Fruit fly (Drosophila melanogaster): ENCODE results near the gene Flad2.

Flad2 gene

dm6 chr2L:13387255-13387654, 25.1 kb upstream of the Flad2 start, which contains the start of the genes Ing5 and CG7099 (continued):
- TF ChIP-seq schlank (tag; optimal IDR thresholded peaks at IDR 0.05): peak; percentile 80
- peak; percentile 94 for TF ChIP-seq peb (GFP tag; IDR thresholded peaks at IDR 0.05)
- peak; percentile 65 for TF ChIP-seq CG1603 (tag; optimal IDR thresholded peaks at IDR 0.05)
- TF ChIP-seq CG18011 (GFP tag; optimal IDR thresholded peaks at IDR 0.05): peak; percentile 87
- TF ChIP-seq sens-2 (GFP tag; IDR thresholded peaks at IDR 0.05): peak; percentile 92
- peak; percentile 94 for TF ChIP-seq Hmr (GFP tag; optimal IDR thresholded peaks at IDR 0.05)
- TF ChIP-seq CG4360 (GFP tag; IDR thresholded peaks at IDR 0.05): peak; percentile 79
- TF ChIP-seq CG1529 (GFP tag; optimal IDR thresholded peaks at IDR 0.05): peak; percentile 91
- TF ChIP-seq Ptx1 (GFP tag; IDR thresholded peaks at IDR 0.05): peak; percentile 98
- peak; percentile 97 for TF ChIP-seq CG13775 (GFP tag; optimal IDR thresholded peaks at IDR 0.05)
- peak; percentile 84 for TF ChIP-seq org-1 (GFP tag; optimal IDR thresholded peaks at IDR 0.05)
- TF ChIP-seq HLH4C (GFP tag; IDR thresholded peaks at IDR 0.05; ENCODE audit: partially characterized antibody): peak; percentile 71
- peak; percentile 90 for TF ChIP-seq ro (GFP tag; IDR thresholded peaks at IDR 0.05)
- TF ChIP-seq cato (GFP tag; optimal IDR thresholded peaks at IDR 0.05; ENCODE audit: borderline replicate concordance): peak; percentile 94
- TF ChIP-seq nerfin-1 (tag; optimal IDR thresholded peaks at IDR 0.05): peak; percentile 93
- TF ChIP-seq tll (GFP tag; optimal IDR thresholded peaks at IDR 0.05): peak in 1 of 2 experiments; percentile 43
- peak; percentile 96 for TF ChIP-seq CG12942 (GFP tag; optimal IDR thresholded peaks at IDR 0.05)
- peak; percentile 95 for TF ChIP-seq CG11247 (GFP tag; IDR thresholded peaks at IDR 0.05)
- TF ChIP-seq CG18599 (GFP tag; optimal IDR thresholded peaks at IDR 0.05): peak; percentile 96
- peak; percentile 82 for TF ChIP-seq fu2 (GFP tag; optimal IDR thresholded peaks at IDR 0.05)
- peak; percentile 76 for TF ChIP-seq dimm (GFP tag; IDR thresholded peaks at IDR 0.05)
- peak; percentile 99 for TF ChIP-seq CG9932 (GFP tag; IDR thresholded peaks at IDR 0.05)
- TF ChIP-seq CG10147 (GFP tag; optimal IDR thresholded peaks at IDR 0.05): peak; percentile 93
- peak; percentile 85 for TF ChIP-seq CG12219 (GFP tag; optimal IDR thresholded peaks at IDR 0.05)
- TF ChIP-seq CG31365 (tag; optimal IDR thresholded peaks at IDR 0.05): no peak
- TF ChIP-seq CG17359 (tag; optimal IDR thresholded peaks at IDR 0.05): peak; percentile 96
- TF ChIP-seq Doc2 (GFP tag; IDR thresholded peaks at IDR 0.05): peak; percentile 91
- peak; percentile 94 for TF ChIP-seq Awh (GFP tag; IDR thresholded peaks at IDR 0.05)
- TF ChIP-seq gro (GFP tag; optimal IDR thresholded peaks at IDR 0.05): peak; percentile 91
- TF ChIP-seq CG4328 (GFP tag; optimal IDR thresholded peaks at IDR 0.05): peak; percentile 94
- peak; percentile 97 for TF ChIP-seq ranshi (GFP tag; IDR thresholded peaks at IDR 0.05)
- peak; percentile 93 for TF ChIP-seq Dad (GFP tag; optimal IDR thresholded peaks at IDR 0.05)
- TF ChIP-seq danr (GFP tag; IDR thresholded peaks at IDR 0.05): peak; percentile 90
- peak; percentile 95 for TF ChIP-seq caup (GFP tag; optimal IDR thresholded peaks at IDR 0.05; ENCODE audit: severe bottlenecking)
- peak; percentile 97 for TF ChIP-seq CG4730 (GFP tag; IDR thresholded peaks at IDR 0.05)
- peak; percentile 95 for TF ChIP-seq CG8924 (tag; optimal IDR thresholded peaks at IDR 0.05)
- no peak for TF ChIP-seq abd-A (tag; optimal IDR thresholded peaks at IDR 0.05)
- TF ChIP-seq CG10321 (GFP tag; IDR thresholded peaks at IDR 0.05): peak; percentile 73
- peak; percentile 80 for TF ChIP-seq CG6654 (GFP tag; optimal IDR thresholded peaks at IDR 0.05)
- TF ChIP-seq CG4424 (GFP tag; optimal IDR thresholded peaks at IDR 0.05): peak; percentile 96
- no peak for TF ChIP-seq Trl (optimal IDR thresholded peaks at IDR 0.05)
- TF ChIP-seq Trl (GFP tag; optimal IDR thresholded peaks at IDR 0.05): peak; percentile 91
- TF ChIP-seq CG43689 (GFP tag; IDR thresholded peaks at IDR 0.05): peak; percentile 91
- TF ChIP-seq CG6254 (GFP tag; optimal IDR thresholded peaks at IDR 0.05): peak; percentile 87
- TF ChIP-seq CG10366 (GFP tag; IDR thresholded peaks at IDR 0.05): peak; percentile 97
- peak; percentile 87 for TF ChIP-seq CG16863 (GFP tag; optimal IDR thresholded peaks at IDR 0.05)
- peak; percentile 60 for TF ChIP-seq CTCF (GFP tag; optimal IDR thresholded peaks at IDR 0.05)
- no peak for TF ChIP-seq Tbp (GFP tag; optimal IDR thresholded peaks at IDR 0.05)
- TF ChIP-seq Fer2 (tag; optimal IDR thresholded peaks at IDR 0.05): peak; percentile 95
- peak; percentile 97 for TF ChIP-seq CG14014 (GFP tag; IDR thresholded peaks at IDR 0.05)
- TF ChIP-seq exex (tag; optimal IDR thresholded peaks at IDR 0.05): peak; percentile 97
- peak; percentile 89 for TF ChIP-seq CrebB (tag; optimal IDR thresholded peaks at IDR 0.05)

All from whole organism, embryonic.